Worm (Caenorhabditis elegans) whole organism, mixed stage, embryonic: ENCODE data around the gene cyp-32B1.

Experiments
- lin-13 ChIP-seq: fragments of 150-350 bp; optimal IDR thresholded peaks from 2 replicates; lab custom pipeline; 2014; ENCODE audit warnings: missing biosample characterization, missing genetic modification characterization
- mep-1 ChIP-seq: fragments of 150-350 bp; optimal IDR thresholded peaks from 2 replicates; lab custom pipeline; 2017; ENCODE audit warnings: missing biosample characterization, missing genetic modification reagents, missing genetic modification characterization, inconsistent platforms

ce11 chrV:2221764-2222163 is 20.5 kb upstream of the cyp-32B1 start, which contains the start of gene nhr-128:
- no peak for TF ChIP-seq lin-13
- TF ChIP-seq mep-1 (tag; lab: Kevin White, UChicago), result no peak
